Fruit fly (Drosophila melanogaster) whole organism, embryonic: ENCODE results near the gene CG42445.

ENCODE experiments used
- CG10366 ChIP-seq: fragments of 200-800 bp; sonication (Bioruptor generic); IDR thresholded peaks from 2 replicates; pipeline ENCODE4 v1.3.6; 2022; ENCODE audit warnings: missing biosample characterization, missing genetic modification characterization
- CG10543 ChIP-seq: fragments of 200-800 bp; sonication (Bioruptor generic); optimal IDR thresholded peaks from 3 replicates; lab custom pipeline; 2017; ENCODE audit warnings: missing biosample characterization, mild to moderate bottlenecking, missing genetic modification characterization, moderate library complexity
- CG12236 ChIP-seq: fragments of 200-800 bp; sonication (Bioruptor generic); optimal IDR thresholded peaks from 2 replicates; lab custom pipeline; 2016; ENCODE audit warnings: missing biosample characterization, missing genetic modification characterization
- CG16779 ChIP-seq: fragments of 200-800 bp; sonication (Bioruptor generic); IDR thresholded peaks from 2 replicates; pipeline ENCODE4 v1.3.6; 2022; ENCODE audit warnings: missing biosample characterization, missing genetic modification characterization
- CG8478 ChIP-seq: fragments of >200 bp; optimal IDR thresholded peaks from 2 replicates; lab custom pipeline; 2018
- Dek ChIP-seq: fragments of 200-800 bp; sonication (Bioruptor generic); optimal IDR thresholded peaks from 3 replicates; lab custom pipeline; 2019; ENCODE audit warnings: missing biosample characterization, mild to moderate bottlenecking, missing genetic modification characterization, moderate library complexity
- Eip74EF ChIP-seq, 2 experiments: fragments of 200-800 bp in 1 of 2; fragments of >200 bp in 1 of 2; sonication (Bioruptor generic) in 1 of 2; optimal IDR thresholded peaks; 2 replicates each; lab custom pipeline; 2017 to 2019; ENCODE audit warnings: missing biosample characterization in 2 of 2, missing genetic modification characterization in 2 of 2, mild to moderate bottlenecking in 1 of 2, moderate library complexity in 1 of 2
- Sry-δ ChIP-seq: fragments of 200-800 bp; sonication (Bioruptor generic); optimal IDR thresholded peaks from 2 replicates; lab custom pipeline; 2016; ENCODE audit warnings: missing biosample characterization, missing genetic modification characterization
- h ChIP-seq: fragments of >200 bp; optimal IDR thresholded peaks from 2 replicates; lab custom pipeline; 2017
- lov ChIP-seq, 2 experiments: fragments of 200-800 bp in 1 of 2; fragments of >200 bp in 1 of 2; sonication (Bioruptor generic) in 1 of 2; IDR thresholded peaks in 1 of 2; optimal IDR thresholded peaks in 1 of 2; 2 replicates in 1 of 2; 3 replicates in 1 of 2; pipeline versions ENCODE4 v1.3.6 to Lab custom; 2017 to 2022; ENCODE audit warnings: missing biosample characterization in 1 of 2, missing genetic modification characterization in 1 of 2
- sd ChIP-seq: fragments of 200-800 bp; sonication (Bioruptor generic); optimal IDR thresholded peaks from 3 replicates; lab custom pipeline; 2018; ENCODE audit warnings: missing biosample characterization, mild to moderate bottlenecking, missing genetic modification characterization, moderate library complexity
- slbo ChIP-seq: fragments of 200-800 bp; sonication (Bioruptor generic); IDR thresholded peaks from 2 replicates; pipeline ENCODE4 v1.3.6; 2022; ENCODE audit warnings: missing biosample characterization, missing genetic modification characterization

DNA sequence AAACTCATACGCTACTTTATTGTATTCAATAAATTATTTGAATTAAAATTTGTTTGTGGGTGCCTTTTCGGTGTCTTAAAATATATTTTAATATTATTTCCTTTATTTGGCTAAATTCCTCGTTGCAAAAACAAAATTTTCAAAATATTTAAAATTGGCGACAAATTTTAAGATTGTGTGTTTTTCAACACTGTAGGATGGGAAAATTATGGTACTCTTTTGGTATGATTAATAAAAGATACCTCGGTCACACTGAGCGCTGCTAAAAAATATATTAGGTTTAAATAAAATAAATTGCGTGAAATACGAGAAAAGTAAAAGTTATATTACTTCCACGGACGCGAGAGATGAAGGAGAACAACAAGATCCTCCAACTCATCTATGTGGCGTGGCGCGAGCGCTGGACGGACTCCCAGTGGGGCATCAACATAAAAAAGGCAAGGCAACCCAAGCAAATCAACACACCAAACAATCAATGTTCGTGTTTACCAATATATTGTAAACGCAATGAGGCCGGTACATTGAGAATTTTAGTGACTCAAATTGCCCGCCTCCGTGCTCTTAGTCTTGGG, 32.4 kb upstream of the CG42445 start, which contains the start of gene MED24:
- TF ChIP-seq Sry-δ (GFP tag; lab: Kevin White, UChicago) (no peak), CG10543 (GFP tag; lab: Kevin White, UChicago) (no peak), CG8478 (no peak), CG16779 (GFP tag; lab: Robert Waterston, UW) (no peak), sd (no peak), lov (optimal IDR thresholded peaks at IDR 0.05; lab: Kevin White, UChicago) (no peak), lov (GFP tag; IDR thresholded peaks at IDR 0.05; lab: Robert Waterston, UW) (no peak), Eip74EF (GFP tag; optimal IDR thresholded peaks at IDR 0.05; lab: Kevin White, UChicago) (no peak), slbo (GFP tag; lab: Robert Waterston, UW) (no peak), CG12236 (GFP tag; lab: Kevin White, UChicago) (no peak), h (lab: Kevin White, UChicago) (no peak), CG10366 (no peak), Dek (no peak)
